Worm (Caenorhabditis elegans) whole organism, dauer: ENCODE results near the gene Y7A5A.10.

Source experiments
- unc-62 ChIP-seq: sonication (generic microtip); optimal IDR thresholded peaks from 2 replicates; lab custom pipeline; 2017; ENCODE audit warnings: missing biosample characterization, missing genetic modification reagents, missing genetic modification characterization

Y7A5A.10 gene

ce11 chrX:15782027-15782426 lies 12.8 kb downstream of the Y7A5A.10 start, which contains the start of gene Y7A5A.24:
Gene Y7A5A.24 (minus strand): TSS chrX:15782127.
- no peak for TF ChIP-seq unc-62

- no peak for TF ChIP-seq unc-62
Measured at ce11 chrX:15779503-15779902, 15.4 kb downstream of the Y7A5A.10 start.

- TF ChIP-seq unc-62, result no peak
Measured at ce11 chrX:15773262-15773908, 21.5 kb downstream of the Y7A5A.10 start, which contains the start of gene Y7A5A.13. Gene Y7A5A.13 (plus strand): TSS chrX:15773858.

DNA sequence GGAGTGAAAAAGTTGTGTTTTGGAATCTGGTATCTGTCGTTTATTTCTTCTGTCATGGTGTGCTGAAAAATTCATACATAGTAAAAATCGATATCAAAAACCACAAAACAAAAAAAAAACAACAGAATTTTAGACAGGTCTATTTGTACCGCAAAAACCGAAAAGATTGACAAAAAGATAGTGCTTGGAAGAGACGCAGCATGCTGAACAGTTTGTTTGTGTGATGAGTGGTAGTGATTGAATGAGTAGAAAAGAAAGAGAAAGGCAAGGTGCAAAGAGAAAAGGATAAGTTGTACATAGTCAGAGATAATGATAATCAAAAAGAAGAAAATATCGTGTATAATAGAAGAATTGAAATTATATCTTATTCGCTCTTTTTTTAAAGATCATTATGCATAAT lies 22.2 kb downstream of the Y7A5A.10 start, which contains the start of gene Y7A5A.2:
TSS of gene Y7A5A.2 (minus strand) at position 62 of the 400 bp plus-strand sequence.
- TF ChIP-seq unc-62, result no peak

DNA sequence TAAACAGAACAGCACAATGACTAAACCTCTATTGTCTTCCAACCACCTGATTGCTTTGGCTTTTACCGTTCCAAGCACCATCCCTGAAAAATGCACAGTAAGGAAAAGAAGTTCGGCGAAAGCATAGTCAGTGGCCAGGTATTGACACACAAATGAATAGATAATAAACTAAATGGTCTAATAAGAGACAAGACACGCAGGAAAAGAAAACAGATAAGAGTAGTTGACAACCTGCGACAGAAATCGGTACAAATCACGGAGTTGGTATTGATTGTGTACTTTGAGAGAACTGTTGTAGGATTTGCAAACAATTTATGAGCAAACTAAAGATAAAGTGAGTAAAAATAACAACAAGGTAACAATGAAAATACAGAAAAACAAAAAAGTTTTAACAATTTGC lies 23.5 kb downstream of the Y7A5A.10 start, which contains the start of gene Y7A5A.1:
TSS of gene Y7A5A.1 (minus strand) at position 83 of the 400 bp plus-strand sequence.
- TF ChIP-seq unc-62, result no peak

- no peak for TF ChIP-seq unc-62
Measured at ce11 chrX:15770787-15771186, 24.1 kb downstream of the Y7A5A.10 start.

DNA sequence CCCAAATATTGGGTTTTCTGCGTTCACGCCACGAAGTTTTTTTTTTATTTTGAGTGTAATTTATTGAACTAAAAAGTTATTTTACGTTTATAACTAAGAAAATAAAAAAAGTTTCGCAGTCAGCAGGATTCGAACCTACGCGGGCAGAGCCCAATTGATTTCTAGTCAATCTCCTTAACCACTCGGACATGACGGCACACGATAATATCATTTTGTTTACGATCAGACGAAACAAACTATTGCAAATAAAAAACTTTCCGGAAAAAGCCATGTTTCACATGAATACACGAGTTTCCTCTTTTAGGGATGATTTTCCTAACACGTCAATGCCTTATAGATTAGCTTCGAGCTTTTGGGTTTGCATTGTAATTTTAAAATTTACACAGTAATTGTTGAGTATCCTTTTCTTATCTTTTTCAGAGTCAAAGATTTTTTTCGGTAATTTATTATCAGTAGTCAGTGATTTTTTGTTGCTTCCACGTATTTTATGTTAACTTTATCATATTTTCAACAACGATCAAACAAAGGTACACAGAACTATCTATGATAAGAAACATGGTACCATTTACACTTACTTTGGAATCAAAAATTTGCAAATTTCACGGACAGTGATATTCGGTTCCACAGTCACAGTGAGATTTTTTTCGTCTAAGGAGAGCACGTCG lies 24.9 kb downstream of the Y7A5A.10 start:
- TF ChIP-seq unc-62, result no peak

- TF ChIP-seq unc-62, result no peak
Measured at ce11 chrX:15768532-15768931, 26.3 kb downstream of the Y7A5A.10 start.

- no peak for TF ChIP-seq unc-62
Measured at ce11 chrX:15766861-15767260, 28.0 kb downstream of the Y7A5A.10 start.

ce11 chrX:15766147-15766546 lies 28.7 kb downstream of the Y7A5A.10 start, which contains the start of gene bus-17:
Gene bus-17 (minus strand): TSS chrX:15766354.
- TF ChIP-seq unc-62, result no peak

ce11 chrX:15759222-15759621 lies 35.7 kb downstream of the Y7A5A.10 start:
- no peak for TF ChIP-seq unc-62

- TF ChIP-seq unc-62, result no peak
Measured at ce11 chrX:15757169-15757568, 37.7 kb downstream of the Y7A5A.10 start, which contains the start of gene wrt-4. Gene wrt-4 (minus strand): TSS chrX:15757269.

DNA sequence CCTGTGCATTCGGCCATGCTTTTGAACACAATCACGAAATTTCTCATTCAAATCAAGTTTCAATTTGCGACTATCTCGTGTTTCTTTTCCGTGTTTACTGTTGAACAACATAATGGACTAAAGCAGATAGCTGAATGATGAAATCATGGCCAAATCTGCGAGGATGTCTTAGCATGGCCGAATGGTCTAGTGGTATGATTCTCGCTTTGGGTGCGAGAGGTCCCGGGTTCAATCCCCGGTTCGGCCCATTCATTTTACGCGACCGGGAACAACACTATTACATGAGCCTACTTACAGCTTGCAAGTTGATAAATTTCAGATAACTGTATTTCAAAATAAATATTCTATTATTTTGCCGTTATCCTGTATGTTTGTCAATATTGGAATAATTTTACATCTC lies 43.6 kb downstream of the Y7A5A.10 start:
- TF ChIP-seq unc-62, result no peak

DNA sequence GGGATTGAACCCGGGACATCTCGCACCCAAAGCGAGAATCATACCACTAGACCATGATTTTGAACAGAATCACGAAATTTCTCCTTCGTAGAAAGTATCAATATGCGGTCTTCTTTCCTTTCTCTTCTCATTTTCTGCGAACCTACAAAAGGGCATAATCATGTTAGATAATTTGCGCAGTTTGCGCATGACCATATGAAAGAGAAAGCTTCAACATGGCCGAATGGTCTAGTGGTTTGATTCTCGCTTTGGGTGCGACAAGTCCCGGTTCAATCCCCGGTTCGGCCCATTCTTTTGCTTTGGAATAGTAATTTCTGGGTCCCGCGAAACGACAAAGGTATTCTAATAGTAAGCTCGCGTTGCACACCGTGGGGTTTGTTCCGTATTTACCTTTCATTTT lies 47.1 kb downstream of the Y7A5A.10 start:
- no peak for TF ChIP-seq unc-62

DNA sequence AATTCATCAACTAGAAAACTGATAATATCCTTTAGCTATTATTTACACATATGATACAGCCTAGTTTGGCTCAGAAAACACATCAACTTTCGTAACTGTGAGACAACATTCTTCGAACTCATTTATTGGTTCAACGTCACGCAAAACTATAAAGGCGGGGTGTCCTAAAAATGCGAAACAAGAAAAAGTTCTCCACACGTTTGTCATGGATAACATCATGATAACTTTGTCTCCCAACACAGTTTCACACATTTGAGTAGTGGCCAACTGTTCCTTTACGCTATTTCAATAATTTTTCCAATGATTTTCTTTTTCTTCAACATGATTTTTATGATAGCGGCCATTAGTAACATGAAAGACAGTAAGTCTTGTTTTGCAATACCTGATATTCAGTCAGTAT lies 48.2 kb downstream of the Y7A5A.10 start, which contains the start of gene srxa-9:
TSS of gene srxa-9 (plus strand) at position 301 of the 400 bp plus-strand sequence.
- TF ChIP-seq unc-62, result no peak
